Fruit fly (Drosophila melanogaster) whole organism, embryonic: ENCODE data around the gene iav.
A peak's percentile ranks its signal among the peaks of the same experiment; 100 is the strongest.

ENCODE experiments used
- Asciz ChIP-seq: fragments of 200-800 bp; sonication (Bioruptor generic); optimal IDR thresholded peaks from 2 replicates; lab custom pipeline; 2017; ENCODE audit warnings: missing biosample characterization, mild to moderate bottlenecking, missing genetic modification characterization, missing genetic modification reagents
- C15 ChIP-seq: fragments of 200-800 bp; sonication (Bioruptor generic); IDR thresholded peaks from 3 replicates; pipeline ENCODE4 v1.3.6; 2022; ENCODE audit warnings: missing biosample characterization, missing genetic modification characterization
- CG10267 ChIP-seq: fragments of 200-800 bp; sonication (Bioruptor generic); optimal IDR thresholded peaks from 2 replicates; lab custom pipeline; 2018; ENCODE audit warnings: missing biosample characterization, mild to moderate bottlenecking, missing genetic modification characterization, moderate library complexity
- CG12104 ChIP-seq: fragments of 200-800 bp; sonication (Bioruptor generic); optimal IDR thresholded peaks from 3 replicates; lab custom pipeline; 2016; ENCODE audit warnings: missing biosample characterization, missing genetic modification characterization
- CG12219 ChIP-seq: fragments of 200-800 bp; sonication (Bioruptor generic); optimal IDR thresholded peaks from 3 replicates; lab custom pipeline; 2018; ENCODE audit warnings: missing biosample characterization, mild to moderate bottlenecking, missing genetic modification characterization
- CG12769 ChIP-seq: fragments of 200-800 bp; sonication (Bioruptor generic); optimal IDR thresholded peaks from 2 replicates; lab custom pipeline; 2019; ENCODE audit warnings: missing biosample characterization, mild to moderate bottlenecking, missing genetic modification characterization, moderate library complexity
- CG13287 ChIP-seq: fragments of 200-800 bp; sonication (Bioruptor generic); IDR thresholded peaks from 2 replicates; pipeline ENCODE4 v1.3.6; 2022; ENCODE audit warnings: missing biosample characterization, missing genetic modification characterization; ENCODE audit not compliant: partially characterized antibody
- CG14014 ChIP-seq: fragments of 200-800 bp; sonication (Bioruptor generic); IDR thresholded peaks from 2 replicates; pipeline ENCODE4 v1.3.6; 2022; ENCODE audit warnings: missing biosample characterization, missing genetic modification characterization
- CG14710 ChIP-seq: fragments of 200-800 bp; sonication (Bioruptor generic); optimal IDR thresholded peaks from 3 replicates; lab custom pipeline; 2019; ENCODE audit warnings: missing biosample characterization, mild to moderate bottlenecking, missing genetic modification characterization, moderate library complexity
- CG15696 ChIP-seq: fragments of 200-800 bp; sonication (Bioruptor generic); optimal IDR thresholded peaks from 2 replicates; lab custom pipeline; 2019; ENCODE audit warnings: missing biosample characterization, mild to moderate bottlenecking, missing genetic modification characterization, moderate library complexity
- CG1792 ChIP-seq: fragments of 200-800 bp; sonication (Bioruptor generic); optimal IDR thresholded peaks from 2 replicates; lab custom pipeline; 2016; ENCODE audit warnings: missing biosample characterization, missing genetic modification characterization
- CG18476 ChIP-seq: fragments of 200-800 bp; sonication (Bioruptor generic); optimal IDR thresholded peaks from 2 replicates; lab custom pipeline; 2016; ENCODE audit warnings: missing biosample characterization, mild to moderate bottlenecking, missing genetic modification characterization
- CG3281 ChIP-seq: fragments of 200-800 bp; sonication (Bioruptor generic); optimal IDR thresholded peaks from 3 replicates; lab custom pipeline; 2017; ENCODE audit warnings: missing biosample characterization, mild to moderate bottlenecking, missing genetic modification characterization
- CG3726 ChIP-seq: fragments of 200-800 bp; sonication (Bioruptor generic); IDR thresholded peaks from 3 replicates; pipeline ENCODE4, ENCODE4 v1.3.6; 2022; ENCODE audit warnings: missing biosample characterization, missing genetic modification characterization
- CG4617 ChIP-seq: fragments of 200-800 bp; sonication (Bioruptor generic); optimal IDR thresholded peaks from 3 replicates; lab custom pipeline; 2016; ENCODE audit warnings: missing biosample characterization, missing genetic modification characterization, borderline replicate concordance
- CG4854 ChIP-seq: fragments of 200-800 bp; sonication (Bioruptor generic); optimal IDR thresholded peaks from 2 replicates; lab custom pipeline; 2016; ENCODE audit warnings: missing biosample characterization, missing genetic modification characterization, inconsistent platforms
- CG7928 ChIP-seq: fragments of 200-800 bp; sonication (Bioruptor generic); optimal IDR thresholded peaks from 2 replicates; lab custom pipeline; 2017; ENCODE audit warnings: missing biosample characterization, mild to moderate bottlenecking, missing genetic modification characterization
- CG8290 ChIP-seq, 3 experiments: fragments of 200-800 bp; sonication (Bioruptor generic); optimal IDR thresholded peaks; 2 replicates each; lab custom pipeline; 2016 to 2019; ENCODE audit warnings: missing biosample characterization in 3 of 3, missing genetic modification characterization in 3 of 3, mild to moderate bottlenecking in 2 of 3, moderate library complexity in 1 of 3
- CrebB ChIP-seq: fragments of 200-800 bp; sonication (Bioruptor generic); optimal IDR thresholded peaks from 3 replicates; lab custom pipeline; 2018; ENCODE audit warnings: missing biosample characterization, mild to moderate bottlenecking, missing genetic modification characterization
- Dll ChIP-seq: fragments of 200-800 bp; sonication (Bioruptor generic); IDR thresholded peaks from 4 replicates; pipeline ENCODE4 v1.3.6; 2022; ENCODE audit warnings: missing biosample characterization, missing genetic modification characterization; ENCODE audit not compliant: partially characterized antibody
- E2f1 ChIP-seq: fragments of 200-800 bp; sonication (Bioruptor generic); IDR thresholded peaks from 2 replicates; pipeline ENCODE4 v1.3.6; 2022; ENCODE audit warnings: missing biosample characterization, missing genetic modification characterization
- Fer2 ChIP-seq: fragments of 200-800 bp; sonication (Bioruptor generic); optimal IDR thresholded peaks from 2 replicates; lab custom pipeline; 2018; ENCODE audit warnings: missing biosample characterization, mild to moderate bottlenecking, missing genetic modification characterization, moderate library complexity
- Gsc ChIP-seq: fragments of 200-800 bp; sonication (Bioruptor generic); IDR thresholded peaks from 2 replicates; pipeline ENCODE4 v1.3.6; 2022; ENCODE audit warnings: missing biosample characterization, missing genetic modification characterization
- Hmr ChIP-seq: fragments of 200-800 bp; sonication (Bioruptor generic); optimal IDR thresholded peaks from 3 replicates; lab custom pipeline; 2017; ENCODE audit warnings: mild to moderate bottlenecking, missing biosample characterization, missing genetic modification reagents, missing genetic modification characterization
- Hr39 ChIP-seq: fragments of >200 bp; optimal IDR thresholded peaks from 2 replicates; lab custom pipeline; 2017
- Jarid2 ChIP-seq: fragments of 200-800 bp; sonication (Bioruptor generic); optimal IDR thresholded peaks from 3 replicates; lab custom pipeline; 2017; ENCODE audit warnings: mild to moderate bottlenecking, missing biosample characterization, missing genetic modification reagents, missing genetic modification characterization
- Kr ChIP-seq: fragments of 200-800 bp; sonication (Bioruptor generic); optimal IDR thresholded peaks from 2 replicates; lab custom pipeline; 2017; ENCODE audit warnings: missing biosample characterization, mild to moderate bottlenecking, missing genetic modification characterization
- Mad ChIP-seq: fragments of 200-800 bp; sonication (Bioruptor generic); optimal IDR thresholded peaks from 2 replicates; lab custom pipeline; 2016; ENCODE audit warnings: missing biosample characterization, missing genetic modification characterization
- Nf-YC ChIP-seq: fragments of 200-800 bp; optimal IDR thresholded peaks from 3 replicates; lab custom pipeline; 2019; ENCODE audit warnings: missing biosample characterization, mild to moderate bottlenecking, missing genetic modification characterization, moderate library complexity
- Trl ChIP-seq, 3 experiments: fragments of >200 bp in 2 of 3; fragments of 200-800 bp in 1 of 3; sonication (Bioruptor generic) in 1 of 3; optimal IDR thresholded peaks; 2 replicates in 1 of 3; 3 replicates in 2 of 3; lab custom pipeline; 2016 to 2017; ENCODE audit warnings: missing biosample characterization in 1 of 3, missing genetic modification characterization in 1 of 3
- ash1 ChIP-seq: fragments of 200-800 bp; sonication (Bioruptor generic); optimal IDR thresholded peaks from 2 replicates; lab custom pipeline; 2018; ENCODE audit warnings: missing biosample characterization, mild to moderate bottlenecking, missing genetic modification characterization
- crp ChIP-seq, 2 experiments: fragments of 200-800 bp; sonication (Bioruptor generic); optimal IDR thresholded peaks; 2 replicates in 1 of 2; 3 replicates in 1 of 2; lab custom pipeline; 2017; ENCODE audit warnings: missing biosample characterization in 2 of 2, missing genetic modification characterization in 2 of 2, mild to moderate bottlenecking in 1 of 2, moderate library complexity in 1 of 2
- dan ChIP-seq: fragments of 200-800 bp; sonication (Bioruptor generic); IDR thresholded peaks from 2 replicates; pipeline ENCODE4 v1.3.6; 2022; ENCODE audit warnings: missing biosample characterization, missing genetic modification characterization
- dm ChIP-seq: fragments of 200-800 bp; sonication (Bioruptor generic); optimal IDR thresholded peaks from 3 replicates; lab custom pipeline; 2016; ENCODE audit warnings: missing biosample characterization, missing genetic modification characterization
- fd102C ChIP-seq: fragments of 200-800 bp; sonication (Bioruptor generic); optimal IDR thresholded peaks from 2 replicates; lab custom pipeline; 2018; ENCODE audit warnings: missing biosample characterization, mild to moderate bottlenecking, missing genetic modification characterization, moderate library complexity
- gem ChIP-seq: fragments of 200-800 bp; sonication (Bioruptor generic); optimal IDR thresholded peaks from 2 replicates; lab custom pipeline; 2019; ENCODE audit warnings: missing biosample characterization, mild to moderate bottlenecking, missing genetic modification characterization, moderate library complexity
- nmo ChIP-seq: fragments of 200-800 bp; sonication (Bioruptor generic); optimal IDR thresholded peaks from 2 replicates; lab custom pipeline; 2018; ENCODE audit warnings: missing biosample characterization, mild to moderate bottlenecking, missing genetic modification characterization, moderate library complexity
- peb ChIP-seq: fragments of 200-800 bp; sonication (Bioruptor generic); IDR thresholded peaks from 2 replicates; pipeline ENCODE4 v1.3.6; 2022; ENCODE audit warnings: missing biosample characterization, missing genetic modification characterization
- phol ChIP-seq: fragments of 200-800 bp; sonication (Bioruptor generic); optimal IDR thresholded peaks from 3 replicates; lab custom pipeline; 2018; ENCODE audit warnings: missing biosample characterization, mild to moderate bottlenecking, missing genetic modification characterization, moderate library complexity
- sc ChIP-seq, 3 experiments: fragments of >200 bp in 2 of 3; fragments of 200-800 bp in 1 of 3; sonication (Bioruptor generic) in 1 of 3; optimal IDR thresholded peaks; 2 replicates in 2 of 3; 3 replicates in 1 of 3; lab custom pipeline; 2017; ENCODE audit warnings: mild to moderate bottlenecking in 1 of 3, missing biosample characterization in 1 of 3, missing genetic modification characterization in 1 of 3, missing genetic modification reagents in 1 of 3
- sim ChIP-seq: fragments of 200-800 bp; sonication (Bioruptor generic); IDR thresholded peaks from 2 replicates; pipeline ENCODE4 v1.3.6; 2022; ENCODE audit warnings: missing biosample characterization, missing genetic modification characterization
- stc ChIP-seq: fragments of 200-800 bp; sonication (Bioruptor generic); IDR thresholded peaks from 2 replicates; pipeline ENCODE4 v1.3.6; 2022; ENCODE audit warnings: missing biosample characterization, missing genetic modification characterization
- twi ChIP-seq: fragments of 200-800 bp; optimal IDR thresholded peaks from 2 replicates; lab custom pipeline; 2019; ENCODE audit warnings: missing biosample characterization, mild to moderate bottlenecking, missing genetic modification characterization, moderate library complexity
- unpg ChIP-seq: fragments of 200-800 bp; sonication (Bioruptor generic); optimal IDR thresholded peaks from 3 replicates; lab custom pipeline; 2018; ENCODE audit warnings: missing biosample characterization, mild to moderate bottlenecking, missing genetic modification characterization, moderate library complexity
- vfl ChIP-seq: fragments of 200-800 bp; sonication (Bioruptor generic); optimal IDR thresholded peaks from 2 replicates; lab custom pipeline; 2016; ENCODE audit warnings: missing biosample characterization, missing genetic modification characterization
- zfh1 ChIP-seq: fragments of 200-800 bp; sonication (Bioruptor generic); IDR thresholded peaks from 3 replicates; pipeline ENCODE4 v1.3.6; 2022; ENCODE audit warnings: missing biosample characterization, missing genetic modification characterization
- zfh2 ChIP-seq: fragments of 200-800 bp; sonication (Bioruptor generic); optimal IDR thresholded peaks from 2 replicates; lab custom pipeline; 2016; ENCODE audit warnings: missing biosample characterization, missing genetic modification characterization

The iav gene

dm6 chrX:6849178-6849956 is 35.6 kb downstream of the iav start, which contains the start of the genes Cht11 and CG4558 (continued):
- peak; percentile 77 for TF ChIP-seq CG10267 (tag; lab: Kevin White, UChicago)
- TF ChIP-seq dan (GFP tag; lab: Robert Waterston, UW), result no peak
- peak; percentile 76; the same call in 1 of the 3 replicates for TF ChIP-seq C15
- TF ChIP-seq CG3726 (GFP tag; lab: Robert Waterston, UW), result peak; percentile 61; the same call in 2 of the 3 replicates
- peak; percentile 83 for TF ChIP-seq CG14014
- TF ChIP-seq CG7928 (GFP tag; lab: Kevin White, UChicago), result peak; percentile 96
- peak; percentile 70 for TF ChIP-seq CG13287 (GFP tag; lab: Robert Waterston, UW)
- TF ChIP-seq Asciz (GFP tag; lab: Kevin White, UChicago), result peak; percentile 46
- peak; percentile 14; the same call in 1 of the 2 replicates for TF ChIP-seq Gsc (GFP tag; lab: Robert Waterston, UW)
- TF ChIP-seq CG15696, result peak; percentile 79
- TF ChIP-seq unpg (GFP tag; lab: Kevin White, UChicago), result peak; percentile 81
- TF ChIP-seq Kr (GFP tag; lab: Kevin White, UChicago), result no peak
- no peak for TF ChIP-seq sim (GFP tag; lab: Robert Waterston, UW)
- TF ChIP-seq Jarid2 (GFP tag; lab: Kevin White, UChicago), result peak; percentile 8
- TF ChIP-seq Dll, result peak; percentile 64; the same call in 3 of the 4 replicates
- TF ChIP-seq E2f1 (GFP tag; lab: Robert Waterston, UW), result peak; percentile 87
- peak; percentile 79 for TF ChIP-seq stc (GFP tag; lab: Robert Waterston, UW)
- no peak for TF ChIP-seq sc (optimal IDR thresholded peaks at IDR 0.05; lab: Kevin White, UChicago)
- TF ChIP-seq sc (GFP tag; optimal IDR thresholded peaks at IDR 0.05; lab: Kevin White, UChicago), result peak; percentile 50
- TF ChIP-seq Hmr (GFP tag; lab: Kevin White, UChicago), result peak; percentile 83
- no peak for TF ChIP-seq ash1 (GFP tag; lab: Kevin White, UChicago)
- TF ChIP-seq CG4617 (GFP tag; lab: Kevin White, UChicago), result peak; percentile 80
- peak; percentile 75 for TF ChIP-seq Nf-YC (tag; lab: Kevin White, UChicago)
- peak; percentile 62 for TF ChIP-seq Mad (GFP tag; lab: Kevin White, UChicago)
- peak; percentile 84 for TF ChIP-seq zfh1 (GFP tag; lab: Robert Waterston, UW)
- peak; percentile 71 for TF ChIP-seq Fer2
- TF ChIP-seq gem, result peak; percentile 92
- peak; percentile 70 for TF ChIP-seq peb (GFP tag; lab: Robert Waterston, UW)
- TF ChIP-seq phol (tag; lab: Kevin White, UChicago), result peak; percentile 85
- peak; percentile 49 for TF ChIP-seq CrebB (tag; lab: Kevin White, UChicago)
- peak; percentile 50 for TF ChIP-seq dm (GFP tag; lab: Kevin White, UChicago)
- TF ChIP-seq CG8290 (GFP tag; optimal IDR thresholded peaks at IDR 0.05; lab: Kevin White, UChicago), result peak; percentile 62
- TF ChIP-seq CG8290 (tag; optimal IDR thresholded peaks at IDR 0.05; lab: Kevin White, UChicago), result peak in 1 of 2 experiments; percentile 56
- TF ChIP-seq CG18476 (GFP tag; lab: Kevin White, UChicago), result peak; percentile 57
- peak; percentile 62 for TF ChIP-seq CG4854
- TF ChIP-seq vfl (GFP tag; lab: Kevin White, UChicago), result peak; percentile 66
- peak; percentile 86 for TF ChIP-seq nmo (GFP tag; lab: Kevin White, UChicago)
- peak; percentile 72 for TF ChIP-seq zfh2 (GFP tag; lab: Kevin White, UChicago)
- no peak for TF ChIP-seq CG12769
- TF ChIP-seq CG3281, result peak; percentile 77
- TF ChIP-seq CG1792 (GFP tag; lab: Kevin White, UChicago), result peak; percentile 10
- TF ChIP-seq Hr39 (lab: Kevin White, UChicago), result no peak
- TF ChIP-seq CG14710 (tag; lab: Kevin White, UChicago), result peak; percentile 80
- peak; percentile 52 for TF ChIP-seq CG12104
- no peak for TF ChIP-seq Trl (optimal IDR thresholded peaks at IDR 0.05; lab: Kevin White, UChicago)
- peak; percentile 64 for TF ChIP-seq Trl (GFP tag; optimal IDR thresholded peaks at IDR 0.05; lab: Kevin White, UChicago)
- peak in 1 of 2 experiments; percentile 21 for TF ChIP-seq crp (GFP tag; optimal IDR thresholded peaks at IDR 0.05; lab: Kevin White, UChicago)
- peak; percentile 47 for TF ChIP-seq twi (tag; lab: Kevin White, UChicago)
- TF ChIP-seq fd102C (GFP tag; lab: Kevin White, UChicago), result no peak
- TF ChIP-seq CG12219 (GFP tag; lab: Kevin White, UChicago), result peak; percentile 50
